Worm (Caenorhabditis elegans): Measurements from ENCODE around the gene vit-5.

vit-5 gene

ce11 chrX:3371264-3371663 is 32.0 kb upstream of the vit-5 start (continued):
- peak; percentile 76 for TF ChIP-seq C08G9.2 (tag; optimal IDR thresholded peaks at IDR 0.05)
- peak; percentile 82 for TF ChIP-seq ceh-45 (GFP tag; IDR thresholded peaks at IDR 0.05)
- TF ChIP-seq ref-2 (tag; optimal IDR thresholded peaks at IDR 0.05) = peak; percentile 82
- peak; percentile 77 for TF ChIP-seq fkh-6 (tag; optimal IDR thresholded peaks at IDR 0.05)
- TF ChIP-seq pax-1 (tag; optimal IDR thresholded peaks at IDR 0.05) = no peak
- peak; percentile 84 for TF ChIP-seq sdc-2 (tag; optimal IDR thresholded peaks at IDR 0.05)
- TF ChIP-seq pat-9 (tag; optimal IDR thresholded peaks at IDR 0.05) = peak; percentile 80
- no peak for TF ChIP-seq pag-3 (tag; optimal IDR thresholded peaks at IDR 0.05; ENCODE audit: borderline replicate concordance)
- TF ChIP-seq gmeb-2 (tag; optimal IDR thresholded peaks at IDR 0.05) = peak; percentile 91
- TF ChIP-seq madf-2 (tag; optimal IDR thresholded peaks at IDR 0.05) = peak; percentile 87
- TF ChIP-seq lim-6 (tag; optimal IDR thresholded peaks at IDR 0.05) = peak; percentile 59
- peak; percentile 70 for TF ChIP-seq ceh-48 (tag; optimal IDR thresholded peaks at IDR 0.05)
- no peak for TF ChIP-seq ama-1 (optimal IDR thresholded peaks at IDR 0.05)
- TF ChIP-seq F13H6.1 (tag; optimal IDR thresholded peaks at IDR 0.05) = peak; percentile 76
- peak; percentile 52 for TF ChIP-seq eyg-1 (tag; optimal IDR thresholded peaks at IDR 0.05)
- TF ChIP-seq ceh-34 (tag; optimal IDR thresholded peaks at IDR 0.05) = peak; percentile 79
- TF ChIP-seq nhr-232 (tag; optimal IDR thresholded peaks at IDR 0.05) = peak; percentile 82
- TF ChIP-seq ceh-30 (tag; optimal IDR thresholded peaks at IDR 0.05) = peak; percentile 12
- TF ChIP-seq K09A11.1 (tag; optimal IDR thresholded peaks at IDR 0.05; ENCODE audit: insufficient read depth) = peak; percentile 71

- TF ChIP-seq unc-3 (GFP tag; conservative IDR thresholded peaks at IDR 0.05) (no peak), unc-3 (tag; optimal IDR thresholded peaks at IDR 0.05) (no peak), fax-1 (tag; optimal IDR thresholded peaks at IDR 0.05) (no peak), unc-86 (tag; optimal IDR thresholded peaks at IDR 0.05) (no peak), hlh-6 (tag; optimal IDR thresholded peaks at IDR 0.05) (no peak)
Measured at ce11 chrX:3374642-3375041, 28.6 kb upstream of the vit-5 start, which contains the start of gene clc-3. clc-3 (minus strand) TSS chrX:3374742.

ce11 chrX:3375320-3375719 is 28.0 kb upstream of the vit-5 start:
- TF ChIP-seq K09A11.1 (tag; optimal IDR thresholded peaks at IDR 0.05; ENCODE audit: insufficient read depth) (peak; percentile 8), nhr-11 (tag; optimal IDR thresholded peaks at IDR 0.05) (no peak)

- no peak for TF ChIP-seq nhr-11 (tag; optimal IDR thresholded peaks at IDR 0.05)
- TF ChIP-seq ets-4 (tag; optimal IDR thresholded peaks at IDR 0.05) = peak; percentile 38
- TF ChIP-seq hlh-8 (tag; optimal IDR thresholded peaks at IDR 0.05) = peak; percentile 1
- no peak for TF ChIP-seq sdc-2 (tag; optimal IDR thresholded peaks at IDR 0.05)
- no peak for TF ChIP-seq madf-2 (tag; optimal IDR thresholded peaks at IDR 0.05)
- TF ChIP-seq zip-5 (tag; optimal IDR thresholded peaks at IDR 0.05) = peak; percentile 56
- TF ChIP-seq ama-1 (optimal IDR thresholded peaks at IDR 0.05) = no peak
- TF ChIP-seq hlh-6 (tag; optimal IDR thresholded peaks at IDR 0.05) = no peak
- peak; percentile 78 for TF ChIP-seq ceh-2 (tag; optimal IDR thresholded peaks at IDR 0.05)
- peak; percentile 6 for TF ChIP-seq ref-2 (tag; optimal IDR thresholded peaks at IDR 0.05)
- no peak for TF ChIP-seq mec-3 (tag; optimal IDR thresholded peaks at IDR 0.05; ENCODE audit: borderline replicate concordance)
- peak; percentile 79 for TF ChIP-seq C08G9.2 (tag; optimal IDR thresholded peaks at IDR 0.05)
- TF ChIP-seq tbx-2 (tag; optimal IDR thresholded peaks at IDR 0.05) = peak; percentile 83
- no peak for TF ChIP-seq dve-1 (tag; optimal IDR thresholded peaks at IDR 0.05)
- no peak for TF ChIP-seq ttx-3 (tag; optimal IDR thresholded peaks at IDR 0.05)
- TF ChIP-seq tbx-7 (tag; optimal IDR thresholded peaks at IDR 0.05) = peak; percentile 60
- peak; percentile 76 for TF ChIP-seq ceh-31 (tag; optimal IDR thresholded peaks at IDR 0.05)
Measured at ce11 chrX:3379114-3379513, 24.2 kb upstream of the vit-5 start, which contains the start of gene sorf-1. sorf-1 (minus strand) TSS chrX:3379248.

DNA sequence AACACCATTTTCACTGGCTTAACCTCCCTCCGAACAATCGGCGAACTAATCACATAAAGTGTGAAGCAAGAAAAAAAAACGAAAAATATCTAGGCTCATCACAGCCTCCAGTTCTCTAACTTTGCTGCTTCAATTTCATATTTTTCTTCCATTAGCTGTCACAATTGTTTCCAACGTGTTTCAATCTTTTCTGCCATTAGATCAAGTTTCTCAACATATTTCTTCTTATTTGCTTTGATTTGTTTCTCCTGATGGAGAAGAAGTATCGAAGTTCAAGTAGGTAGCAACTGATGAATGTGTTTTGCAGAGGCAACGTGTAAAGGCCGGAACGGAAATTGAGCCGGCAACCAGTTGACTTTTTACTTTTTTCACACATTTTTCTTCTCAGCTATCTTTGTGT is 23.1 kb upstream of the vit-5 start, which contains the start of gene ZK563.7:
ZK563.7 (plus strand) TSS at position 301 of the 400 bp plus-strand sequence.
- no peak for TF ChIP-seq hlh-8 (tag; optimal IDR thresholded peaks at IDR 0.05)
- TF ChIP-seq pha-4 (tag; optimal IDR thresholded peaks at IDR 0.05) = no peak
- TF ChIP-seq ref-2 (tag; optimal IDR thresholded peaks at IDR 0.05) = no peak
- no peak for TF ChIP-seq pat-9 (tag; optimal IDR thresholded peaks at IDR 0.05)
- TF ChIP-seq unc-42 (tag; optimal IDR thresholded peaks at IDR 0.05) = no peak
- no peak for TF ChIP-seq ceh-34 (tag; optimal IDR thresholded peaks at IDR 0.05)
- TF ChIP-seq ceh-18 (tag; optimal IDR thresholded peaks at IDR 0.05) = no peak
- no peak for TF ChIP-seq sox-4 (tag; optimal IDR thresholded peaks at IDR 0.05)
- TF ChIP-seq sox-2 (GFP tag; IDR thresholded peaks at IDR 0.05) = no peak
